Worm (Caenorhabditis elegans): ENCODE data around the gene Y69A2AL.2.

Y69A2AL.2 gene

DNA sequence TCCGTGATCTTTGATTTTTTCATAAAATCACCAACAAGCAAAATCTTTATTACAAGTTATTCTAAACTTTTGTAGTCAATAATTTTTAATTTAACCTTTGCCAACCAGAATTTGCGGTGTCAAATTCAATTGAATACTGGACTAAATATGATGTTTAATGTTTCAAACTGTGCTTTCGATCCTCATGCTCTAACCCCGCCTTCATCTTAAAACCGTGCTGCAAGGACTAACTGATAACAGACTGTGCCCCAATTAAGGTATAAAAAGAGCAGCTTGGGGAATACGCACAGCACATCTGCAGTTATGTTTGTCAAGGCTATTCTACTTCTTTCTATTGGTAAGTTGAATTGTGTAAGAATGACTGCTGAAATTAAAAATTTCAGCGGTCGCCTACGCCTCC is 14.7 kb upstream of the Y69A2AL.2 start, which contains the start of gene ilys-2:
Gene ilys-2, plus strand, starts transcription at position 301 of the 400 bp plus-strand sequence.
- TF ChIP-seq cog-1 (tag; optimal IDR thresholded peaks at IDR 0.05) (no peak), med-1 (GFP tag; optimal IDR thresholded peaks at IDR 0.05; ENCODE audit: insufficient read depth) (no peak), tab-1 (GFP tag; IDR thresholded peaks at IDR 0.05) (no peak), ref-1 (GFP tag; conservative IDR thresholded peaks at IDR 0.05) (no peak), flt-1 (GFP tag; IDR thresholded peaks at IDR 0.05) (no peak), ztf-23 (GFP tag; IDR thresholded peaks at IDR 0.05) (no peak), klf-2 (GFP tag; conservative IDR thresholded peaks at IDR 0.05) (no peak), T22C8.4 (GFP tag; IDR thresholded peaks at IDR 0.05) (no peak), ztf-29 (GFP tag; IDR thresholded peaks at IDR 0.05) (no peak)

DNA sequence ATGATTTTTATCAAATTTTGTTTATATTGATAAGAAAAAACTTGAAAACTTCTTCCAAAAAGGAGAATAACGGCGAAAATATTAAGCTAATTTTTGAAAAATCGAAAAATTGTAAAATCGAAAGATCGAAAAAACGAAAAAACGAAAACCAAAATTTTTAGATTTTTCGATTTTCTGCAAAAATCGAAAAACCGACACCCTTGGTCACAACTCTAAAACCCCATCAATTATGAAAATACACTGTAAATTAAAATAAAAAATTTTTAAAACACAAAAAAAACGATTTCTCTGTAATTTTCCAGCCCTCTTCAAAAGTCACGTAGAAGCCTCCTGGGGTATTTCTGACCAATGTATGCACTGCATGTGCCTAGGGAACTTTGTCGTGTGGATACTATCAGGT is 11.9 kb upstream of the Y69A2AL.2 start, which contains the start of gene ilys-1:
Gene ilys-1, plus strand, starts transcription at position 301 of the 400 bp plus-strand sequence.
- no peak for TF ChIP-seq ztf-23 (GFP tag; IDR thresholded peaks at IDR 0.05)
- no peak for TF ChIP-seq ztf-29 (GFP tag; IDR thresholded peaks at IDR 0.05)
- TF ChIP-seq flt-1 (GFP tag; IDR thresholded peaks at IDR 0.05) = no peak
- no peak for TF ChIP-seq cog-1 (tag; optimal IDR thresholded peaks at IDR 0.05)
- TF ChIP-seq klf-2 (GFP tag; conservative IDR thresholded peaks at IDR 0.05) = no peak
- TF ChIP-seq T22C8.4 (GFP tag; IDR thresholded peaks at IDR 0.05) = no peak
- no peak for TF ChIP-seq med-1 (GFP tag; optimal IDR thresholded peaks at IDR 0.05; ENCODE audit: insufficient read depth)
- no peak for TF ChIP-seq ref-1 (GFP tag; conservative IDR thresholded peaks at IDR 0.05)

DNA sequence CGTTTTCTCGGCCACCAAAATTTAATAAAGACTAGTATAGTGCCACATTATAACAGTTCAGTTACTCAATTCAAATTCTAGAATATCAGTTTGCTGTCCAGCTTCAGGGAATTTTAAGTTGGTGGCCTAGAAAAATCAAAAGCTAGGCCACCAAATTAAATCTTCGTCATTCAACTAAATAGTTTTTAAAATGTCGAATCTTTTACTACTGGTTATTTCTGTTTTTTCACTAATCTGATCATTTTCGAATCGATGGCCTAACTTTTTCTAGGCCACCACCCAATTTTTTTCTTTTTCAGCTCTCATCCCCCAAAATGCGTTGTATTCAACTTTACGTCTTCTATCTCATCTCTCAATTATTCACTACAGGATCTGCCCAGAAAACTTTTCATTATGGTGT is 5.7 kb upstream of the Y69A2AL.2 start, which contains the start of gene grd-16:
Gene grd-16, plus strand, starts transcription at position 301 of the 400 bp plus-strand sequence.
- no peak for TF ChIP-seq T22C8.4 (GFP tag; IDR thresholded peaks at IDR 0.05)
- TF ChIP-seq med-1 (GFP tag; optimal IDR thresholded peaks at IDR 0.05; ENCODE audit: insufficient read depth) = no peak
- TF ChIP-seq ref-1 (GFP tag; conservative IDR thresholded peaks at IDR 0.05) = no peak
- no peak for TF ChIP-seq klf-2 (GFP tag; conservative IDR thresholded peaks at IDR 0.05)
- no peak for TF ChIP-seq cog-1 (tag; optimal IDR thresholded peaks at IDR 0.05)
- no peak for TF ChIP-seq ztf-23 (GFP tag; IDR thresholded peaks at IDR 0.05)
- TF ChIP-seq flt-1 (GFP tag; IDR thresholded peaks at IDR 0.05) = no peak
- TF ChIP-seq tab-1 (GFP tag; IDR thresholded peaks at IDR 0.05) = no peak
- no peak for TF ChIP-seq ztf-29 (GFP tag; IDR thresholded peaks at IDR 0.05)

DNA sequence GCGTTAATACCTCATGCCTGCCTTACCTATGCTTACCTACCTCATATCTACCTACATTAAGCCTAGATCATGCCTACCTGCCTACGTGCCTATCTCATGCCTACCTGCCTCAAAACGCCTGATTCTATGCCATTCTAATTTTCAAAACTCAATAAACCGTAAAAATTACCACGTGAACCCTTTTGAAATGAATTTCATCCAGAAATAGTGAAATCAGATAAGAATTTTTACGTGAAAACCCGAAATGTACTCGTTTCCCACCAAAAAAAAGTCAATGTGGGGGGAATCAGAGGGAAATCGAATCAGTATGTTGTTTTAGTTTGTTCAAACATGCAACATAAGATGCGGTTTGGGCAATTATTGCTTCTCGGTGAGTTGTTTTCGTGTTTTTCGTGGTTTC is 6.5 kb downstream of the Y69A2AL.2 start, which contains the start of gene Y69A2AR.19:
Gene Y69A2AR.19, plus strand, starts transcription at position 301 of the 400 bp plus-strand sequence.
- TF ChIP-seq flt-1 (GFP tag; IDR thresholded peaks at IDR 0.05) (no peak), ref-1 (GFP tag; conservative IDR thresholded peaks at IDR 0.05) (no peak), T22C8.4 (GFP tag; IDR thresholded peaks at IDR 0.05) (no peak), cog-1 (tag; optimal IDR thresholded peaks at IDR 0.05) (no peak), tab-1 (GFP tag; IDR thresholded peaks at IDR 0.05) (no peak), ztf-23 (GFP tag; IDR thresholded peaks at IDR 0.05) (no peak), klf-2 (GFP tag; conservative IDR thresholded peaks at IDR 0.05) (no peak), med-1 (GFP tag; optimal IDR thresholded peaks at IDR 0.05; ENCODE audit: insufficient read depth) (no peak), ztf-29 (GFP tag; IDR thresholded peaks at IDR 0.05) (no peak)

DNA sequence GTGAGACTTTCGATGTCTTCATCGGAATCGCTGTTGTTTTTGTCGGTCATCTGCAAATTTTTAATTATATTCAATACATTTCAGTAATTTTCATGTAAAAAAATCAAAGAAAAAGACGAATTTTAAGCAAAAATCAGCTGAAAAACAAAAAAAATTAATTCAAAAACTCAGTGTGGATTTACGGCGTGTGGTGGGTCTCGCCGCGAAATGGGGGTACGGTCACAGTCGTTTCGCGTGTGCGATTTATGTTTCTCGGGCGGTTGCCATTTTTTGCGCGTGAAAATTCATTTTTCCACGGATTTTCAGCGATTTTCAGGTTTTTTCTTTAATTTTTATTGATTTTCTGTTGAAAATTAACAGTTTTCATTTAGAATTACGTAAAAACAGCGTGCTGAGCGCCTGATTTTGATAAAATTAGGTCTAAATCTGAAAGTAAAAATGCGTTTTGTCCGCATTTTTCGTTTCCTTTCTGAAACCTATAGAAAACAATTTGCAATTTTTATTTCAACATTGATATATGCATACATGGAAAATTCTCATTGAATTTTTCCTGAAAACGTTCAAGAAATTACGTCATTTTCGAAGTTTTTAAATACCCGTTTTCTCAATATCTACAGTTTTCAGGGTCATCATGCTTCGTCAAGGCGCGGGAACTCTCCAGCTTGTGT is 13.2 kb downstream of the Y69A2AL.2 start, which contains the start of the genes ccdc-12 and Y69A2AR.18:
Gene ccdc-12, minus strand, starts transcription at position 57 of the 668 bp plus-strand sequence.
Gene Y69A2AR.18, plus strand, starts transcription at position 618 of the 668 bp plus-strand sequence.
- no peak for TF ChIP-seq flt-1 (GFP tag; IDR thresholded peaks at IDR 0.05)
- no peak for TF ChIP-seq ref-1 (GFP tag; conservative IDR thresholded peaks at IDR 0.05)

DNA sequence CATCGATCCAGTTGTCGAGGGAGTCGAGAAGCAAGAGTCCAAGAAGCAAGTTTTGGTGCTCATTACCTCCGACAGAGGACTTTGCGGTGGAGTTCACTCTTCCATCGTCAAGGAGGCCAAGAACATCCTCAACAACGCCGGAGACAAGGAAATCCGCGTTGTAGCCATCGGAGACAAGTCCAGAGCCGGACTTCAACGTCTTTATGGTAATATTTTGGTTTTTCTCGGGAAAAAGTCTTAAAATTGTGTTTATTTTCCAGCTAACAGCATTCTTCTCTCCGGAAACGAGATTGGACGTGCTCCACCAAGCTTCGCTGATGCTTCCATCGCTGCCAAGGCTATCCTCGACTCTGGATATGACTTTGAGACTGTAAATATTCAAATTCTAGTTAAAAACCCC is 14.0 kb downstream of the Y69A2AL.2 start:
- TF ChIP-seq med-1 (GFP tag; optimal IDR thresholded peaks at IDR 0.05; ENCODE audit: insufficient read depth) (no peak), klf-2 (GFP tag; conservative IDR thresholded peaks at IDR 0.05) (no peak), flt-1 (GFP tag; IDR thresholded peaks at IDR 0.05) (no peak), ztf-29 (GFP tag; IDR thresholded peaks at IDR 0.05) (no peak), ztf-23 (GFP tag; IDR thresholded peaks at IDR 0.05) (no peak), tab-1 (GFP tag; IDR thresholded peaks at IDR 0.05) (no peak), cog-1 (tag; optimal IDR thresholded peaks at IDR 0.05) (no peak), ref-1 (GFP tag; conservative IDR thresholded peaks at IDR 0.05) (no peak), T22C8.4 (GFP tag; IDR thresholded peaks at IDR 0.05) (no peak)

DNA sequence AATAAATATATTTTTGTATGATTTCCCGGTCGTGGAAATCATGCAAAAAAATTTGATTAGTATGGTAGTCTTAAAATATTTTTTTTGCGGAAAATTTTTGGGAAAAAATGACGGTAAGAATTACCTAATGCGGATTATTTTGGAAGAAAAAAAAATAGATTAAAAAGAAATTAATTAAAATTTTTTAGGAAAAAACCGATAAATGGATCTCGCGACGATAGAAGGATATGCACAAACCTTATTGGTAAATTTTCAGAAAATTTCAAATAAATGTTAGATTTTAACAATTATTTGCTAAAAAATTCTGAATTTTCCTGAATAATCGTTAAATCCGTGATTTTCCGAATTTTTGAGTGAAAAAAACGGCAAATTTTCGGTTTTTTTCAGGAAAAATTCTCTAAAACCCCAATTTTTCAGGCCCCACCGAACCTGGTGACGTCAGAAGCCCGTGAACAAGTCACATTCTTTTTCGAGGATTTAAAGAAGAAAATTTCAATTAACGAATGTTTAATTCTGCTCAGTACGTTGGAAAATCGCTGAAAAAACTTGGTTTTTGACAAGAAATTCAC is 15.6 kb downstream of the Y69A2AL.2 start, which contains the start of gene Y69A2AR.16:
Gene Y69A2AR.16, plus strand, starts transcription at position 189 of the 569 bp plus-strand sequence.
- TF ChIP-seq med-1 (GFP tag; optimal IDR thresholded peaks at IDR 0.05; ENCODE audit: insufficient read depth) = no peak
- TF ChIP-seq flt-1 (GFP tag; IDR thresholded peaks at IDR 0.05) = no peak
- no peak for TF ChIP-seq ref-1 (GFP tag; conservative IDR thresholded peaks at IDR 0.05)
- no peak for TF ChIP-seq T22C8.4 (GFP tag; IDR thresholded peaks at IDR 0.05)
- no peak for TF ChIP-seq tab-1 (GFP tag; IDR thresholded peaks at IDR 0.05)
- TF ChIP-seq ztf-23 (GFP tag; IDR thresholded peaks at IDR 0.05) = no peak
- TF ChIP-seq klf-2 (GFP tag; conservative IDR thresholded peaks at IDR 0.05) = no peak
- TF ChIP-seq ztf-29 (GFP tag; IDR thresholded peaks at IDR 0.05) = no peak
- no peak for TF ChIP-seq cog-1 (tag; optimal IDR thresholded peaks at IDR 0.05)

DNA sequence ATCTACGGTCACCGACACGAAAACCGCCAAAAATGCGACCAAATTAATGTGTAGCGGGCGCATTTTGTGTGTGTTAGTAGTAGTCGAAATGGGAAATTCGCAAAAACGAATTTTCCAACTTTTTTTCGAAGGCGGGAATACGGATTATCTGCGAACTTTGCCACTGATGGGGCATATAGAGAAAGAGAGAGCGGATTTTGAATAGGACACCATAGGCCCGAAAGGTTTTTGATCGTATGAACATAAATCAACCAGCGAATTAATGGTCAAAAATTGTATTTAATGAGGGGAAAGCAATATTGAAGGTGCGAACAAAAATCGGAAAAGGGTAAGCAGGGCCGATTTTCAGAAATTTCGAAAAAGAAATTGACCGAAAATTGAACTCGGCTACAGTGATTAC is 25.8 kb downstream of the Y69A2AL.2 start, which contains the start of gene Y69A2AR.22:
Gene Y69A2AR.22, minus strand, starts transcription at position 101 of the 400 bp plus-strand sequence.
- no peak for TF ChIP-seq klf-2 (GFP tag; conservative IDR thresholded peaks at IDR 0.05)
- no peak for TF ChIP-seq cog-1 (tag; optimal IDR thresholded peaks at IDR 0.05)
- TF ChIP-seq flt-1 (GFP tag; IDR thresholded peaks at IDR 0.05) = no peak
- TF ChIP-seq med-1 (GFP tag; optimal IDR thresholded peaks at IDR 0.05; ENCODE audit: insufficient read depth) = no peak
- no peak for TF ChIP-seq ref-1 (GFP tag; conservative IDR thresholded peaks at IDR 0.05)
- no peak for TF ChIP-seq tab-1 (GFP tag; IDR thresholded peaks at IDR 0.05)
- no peak for TF ChIP-seq T22C8.4 (GFP tag; IDR thresholded peaks at IDR 0.05)
- TF ChIP-seq ztf-23 (GFP tag; IDR thresholded peaks at IDR 0.05) = no peak
- TF ChIP-seq ztf-29 (GFP tag; IDR thresholded peaks at IDR 0.05) = no peak

DNA sequence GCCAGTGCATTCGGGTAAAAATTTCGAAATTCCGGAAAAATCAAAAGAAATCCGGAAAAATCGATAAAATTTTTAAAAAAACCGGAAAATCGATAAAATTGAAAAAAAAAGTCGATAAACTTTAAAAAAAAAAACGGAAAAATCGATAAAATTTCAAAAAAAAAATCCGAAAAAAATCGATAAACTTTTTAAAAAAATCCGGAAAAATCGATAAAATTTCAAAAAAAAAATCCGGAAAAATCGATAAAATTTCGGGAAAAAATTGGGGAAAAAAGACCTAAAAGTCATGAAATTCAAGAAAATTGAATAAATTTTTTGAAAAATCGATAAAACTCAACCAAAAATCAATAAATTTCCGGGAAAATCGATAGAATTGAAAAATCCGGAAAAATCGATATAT is 44.8 kb downstream of the Y69A2AL.2 start:
- no peak for TF ChIP-seq ref-1 (GFP tag; conservative IDR thresholded peaks at IDR 0.05)
- peak; percentile 79 for TF ChIP-seq T22C8.4 (GFP tag; IDR thresholded peaks at IDR 0.05)
